Worm (Caenorhabditis elegans): ENCODE data around the gene glt-6.

- TF ChIP-seq ztf-11 (tag; optimal IDR thresholded peaks at IDR 0.05), result no peak
- TF ChIP-seq nhr-129 (tag; optimal IDR thresholded peaks at IDR 0.05), result no peak
Measured at ce11 chrIV:7551254-7551653, 47.8 kb downstream of the glt-6 start.

Data from whole organism, L2 larva.